Fruit fly (Drosophila melanogaster): ENCODE data around the gene rsh.

rsh gene

DNA sequence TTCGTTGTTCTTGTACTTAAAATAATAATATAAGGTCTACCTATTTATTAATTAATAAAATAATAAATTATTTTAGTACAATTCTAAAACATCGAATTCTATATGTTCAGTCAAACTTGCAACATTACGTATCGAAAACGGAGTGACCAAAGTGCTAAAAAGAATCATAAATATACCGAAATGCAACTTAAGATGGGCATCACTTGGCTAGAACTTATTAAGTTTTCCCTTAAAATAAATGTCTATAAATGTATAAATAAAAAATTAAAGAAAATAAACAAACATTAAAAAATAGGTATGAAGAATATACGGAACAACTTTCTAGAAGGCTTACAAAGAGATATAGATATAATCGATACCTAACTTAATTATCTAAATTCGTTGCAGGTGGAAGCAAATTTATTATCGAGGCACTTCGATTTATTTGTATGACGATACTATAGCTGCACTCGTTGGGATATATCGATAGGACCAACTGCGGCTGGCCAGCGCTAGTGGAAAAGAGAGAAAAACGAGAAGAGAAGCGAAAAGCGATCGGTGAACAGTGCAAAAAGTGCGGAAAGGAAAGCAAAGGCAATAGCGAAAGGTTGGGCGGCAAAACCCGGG is 102.3 kb downstream of the rsh start, which contains the start of gene lic (continued):
- TF ChIP-seq CG13894 (tag; optimal IDR thresholded peaks at IDR 0.05) (no peak), CG12104 (GFP tag; optimal IDR thresholded peaks at IDR 0.05) (no peak), CG1529 (GFP tag; optimal IDR thresholded peaks at IDR 0.05) (no peak), CG1832 (GFP tag; optimal IDR thresholded peaks at IDR 0.05) (no peak), sim (GFP tag; IDR thresholded peaks at IDR 0.05) (no peak)

DNA sequence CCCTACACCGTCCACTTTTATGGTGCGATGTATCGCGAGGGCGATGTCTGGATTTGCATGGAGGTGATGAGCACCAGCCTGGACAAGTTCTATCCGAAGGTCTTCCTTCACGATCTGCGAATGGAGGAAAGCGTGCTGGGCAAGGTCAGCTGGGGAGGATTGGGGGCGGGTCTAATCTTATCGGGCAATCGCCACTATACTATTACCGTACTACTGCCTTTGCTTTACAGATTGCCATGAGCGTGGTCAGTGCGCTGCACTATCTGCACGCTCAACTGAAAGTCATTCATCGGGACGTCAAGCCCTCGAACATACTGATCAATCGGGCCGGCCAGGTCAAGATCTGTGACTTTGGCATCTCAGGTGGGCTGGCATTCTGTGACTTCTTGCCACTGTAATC is 103.4 kb downstream of the rsh start:
- TF ChIP-seq nom (GFP tag; optimal IDR thresholded peaks at IDR 0.05) (no peak), Adf1 (GFP tag; IDR thresholded peaks at IDR 0.05) (no peak), bbx (GFP tag; IDR thresholded peaks at IDR 0.05; ENCODE audit: partially characterized antibody) (no peak), CG11560 (tag; IDR thresholded peaks at IDR 0.05) (no peak), peb (GFP tag; IDR thresholded peaks at IDR 0.05) (no peak), kni (GFP tag; optimal IDR thresholded peaks at IDR 0.05) (no peak), CG16863 (GFP tag; optimal IDR thresholded peaks at IDR 0.05) (no peak)

DNA sequence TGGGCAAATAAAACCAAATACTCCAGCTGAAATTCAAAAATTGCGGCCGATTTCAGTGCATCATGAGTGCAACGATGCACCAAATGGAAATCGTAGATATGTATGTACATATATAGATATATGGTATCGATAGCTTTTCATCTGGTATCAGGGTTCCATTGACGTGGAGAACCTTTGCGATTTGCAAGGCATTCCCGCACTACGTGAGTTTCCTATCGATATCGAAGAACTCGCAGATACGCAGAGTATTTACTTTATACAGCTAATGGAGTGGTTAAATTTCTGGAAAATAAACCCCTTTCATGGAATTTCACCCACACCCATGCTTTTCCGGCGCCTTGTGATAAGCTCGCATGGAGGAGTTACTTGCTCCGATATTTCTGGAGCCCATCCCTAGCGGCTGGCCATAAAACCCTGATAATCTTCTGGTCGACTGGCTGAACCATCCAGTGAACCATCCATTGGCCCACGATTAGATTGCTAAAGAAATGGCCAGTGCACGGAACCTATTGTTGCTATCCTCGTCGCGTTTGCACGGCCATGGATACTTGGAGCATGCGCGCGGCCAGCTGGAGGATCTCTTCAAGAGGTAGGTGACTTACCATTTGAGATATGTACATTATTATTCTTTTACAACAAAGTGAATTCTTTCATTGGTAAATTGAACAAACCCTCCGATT is 105.8 kb downstream of the rsh start, which contains the start of gene CG2200:
TSS of gene CG2200 (plus strand) at position 215 of the 680 bp plus-strand sequence.
- TF ChIP-seq CG10147 (GFP tag; optimal IDR thresholded peaks at IDR 0.05) = no peak
- 0 out of 2 replicates have a peak, but pooled peaks have one; percentile 10 for TF ChIP-seq E2f1 (GFP tag; IDR thresholded peaks at IDR 0.05)
- peak; percentile 35 for TF ChIP-seq CHES-1-like (GFP tag; optimal IDR thresholded peaks at IDR 0.05)
- peak; percentile 42 for TF ChIP-seq CG12391 (tag; optimal IDR thresholded peaks at IDR 0.05)
- TF ChIP-seq CTCF (GFP tag; optimal IDR thresholded peaks at IDR 0.05) = no peak
- peak; percentile 16 for TF ChIP-seq grn (GFP tag; optimal IDR thresholded peaks at IDR 0.05)
- no peak for TF ChIP-seq ssp (GFP tag; IDR thresholded peaks at IDR 0.05)
- TF ChIP-seq sens (GFP tag) = peak; percentile 85
- no peak for TF ChIP-seq eyg (GFP tag; optimal IDR thresholded peaks at IDR 0.05)
- no peak for TF ChIP-seq fd102C (GFP tag; optimal IDR thresholded peaks at IDR 0.05)
- peak; percentile 35 for TF ChIP-seq Adf1 (GFP tag; IDR thresholded peaks at IDR 0.05)
- TF ChIP-seq cad (GFP tag; optimal IDR thresholded peaks at IDR 0.05) = peak; percentile 13
- no peak for TF ChIP-seq CG8478 (optimal IDR thresholded peaks at IDR 0.05)
- TF ChIP-seq HLH4C (GFP tag; IDR thresholded peaks at IDR 0.05; ENCODE audit: partially characterized antibody) = peak; percentile 85
- TF ChIP-seq Nf-YC (tag; optimal IDR thresholded peaks at IDR 0.05) = peak; percentile 33
- TF ChIP-seq CG8388 (GFP tag; optimal IDR thresholded peaks at IDR 0.05) = peak; percentile 2
- peak; percentile 9 for TF ChIP-seq CG10267 (tag; optimal IDR thresholded peaks at IDR 0.05)
- no peak for TF ChIP-seq Ada2b (GFP tag; IDR thresholded peaks at IDR 0.05)
- TF ChIP-seq CG12942 (GFP tag; optimal IDR thresholded peaks at IDR 0.05) = no peak
- peak; percentile 44 for TF ChIP-seq CG13624 (GFP tag; optimal IDR thresholded peaks at IDR 0.05)
- TF ChIP-seq caup (GFP tag; optimal IDR thresholded peaks at IDR 0.05; ENCODE audit: severe bottlenecking) = no peak
- peak; percentile 74 for TF ChIP-seq MBD-R2 (GFP tag; IDR thresholded peaks at IDR 0.05)
- peak; percentile 51 for TF ChIP-seq pzg (GFP tag; optimal IDR thresholded peaks at IDR 0.05)
- no peak for TF ChIP-seq CG17186 (GFP tag; optimal IDR thresholded peaks at IDR 0.05)
- no peak for TF ChIP-seq NC2β (GFP tag; optimal IDR thresholded peaks at IDR 0.05)
- peak; percentile 81 for TF ChIP-seq Opbp (GFP tag; IDR thresholded peaks at IDR 0.05; ENCODE audit: partially characterized antibody)
- TF ChIP-seq CG9797 (GFP tag; optimal IDR thresholded peaks at IDR 0.05) = peak; percentile 4
- no peak for TF ChIP-seq tx (GFP tag; optimal IDR thresholded peaks at IDR 0.05)
- TF ChIP-seq CG34376 (GFP tag; optimal IDR thresholded peaks at IDR 0.05) = peak; percentile 40
- peak; percentile 23 for TF ChIP-seq CG13775 (GFP tag; optimal IDR thresholded peaks at IDR 0.05)
- peak; percentile 68 for TF ChIP-seq lilli (GFP tag; optimal IDR thresholded peaks at IDR 0.05)
- TF ChIP-seq her (GFP tag; optimal IDR thresholded peaks at IDR 0.05) = peak; percentile 0
- no peak for TF ChIP-seq otp (GFP tag; IDR thresholded peaks at IDR 0.05)
- TF ChIP-seq Gsc (GFP tag; IDR thresholded peaks at IDR 0.05) = no peak
- TF ChIP-seq CG9215 (GFP tag; IDR thresholded peaks at IDR 0.05) = peak; percentile 18; the same call in 1 of the 2 replicates
- TF ChIP-seq CG9932 (GFP tag; IDR thresholded peaks at IDR 0.05) = peak; percentile 54
- TF ChIP-seq Kr (GFP tag; optimal IDR thresholded peaks at IDR 0.05) = no peak
